Fruit fly (Drosophila melanogaster) Kc167 (cell line): ENCODE results near the gene CG10969.

Experiments used
- Myc ChIP-seq: fragments of >200 bp; optimal IDR thresholded peaks from 2 replicates; lab custom pipeline; 2017; ENCODE audit warnings: missing external identifiers
- h ChIP-seq: fragments of >200 bp; optimal IDR thresholded peaks from 3 replicates; lab custom pipeline; 2018; ENCODE audit warnings: missing external identifiers

DNA sequence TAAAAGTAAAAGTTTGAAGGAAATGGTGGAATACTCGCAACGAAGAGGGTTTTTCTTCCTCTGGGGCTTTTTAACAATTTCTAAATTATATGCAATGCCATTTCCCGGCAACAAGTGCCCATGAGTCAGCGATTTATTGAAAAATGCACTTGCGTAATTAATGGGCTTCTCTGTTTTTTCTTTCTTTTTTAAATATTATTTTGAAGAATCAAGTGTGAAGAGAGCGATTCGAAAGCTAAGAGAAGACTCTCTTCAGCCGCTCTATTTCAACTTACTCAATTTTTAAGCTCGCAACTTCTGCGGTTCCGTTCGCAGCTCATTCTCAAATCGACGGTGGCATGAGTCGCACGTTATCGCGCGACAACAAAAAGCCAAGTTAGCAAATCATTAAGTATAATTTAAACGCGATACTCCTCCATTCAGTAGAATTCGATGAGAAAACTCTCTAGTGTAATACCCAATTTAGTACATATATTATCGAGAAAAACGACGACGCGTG lies 9.0 kb upstream of the CG10969 start, which contains the start of gene CG42709:
- no peak for TF ChIP-seq Myc (lab: Kevin White, UChicago)
- TF ChIP-seq h, result no peak
